Fruit fly (Drosophila melanogaster) whole organism: ENCODE data around the gene NC2beta.
A peak's percentile ranks its signal among the peaks of the same experiment; 100 is the strongest.

Source experiments
- CG8478 ChIP-seq: fragments of >200 bp; optimal IDR thresholded peaks from 2 replicates; lab custom pipeline; 2018; ENCODE audit warnings: inconsistent platforms
- Dll ChIP-seq: fragments of >200 bp; optimal IDR thresholded peaks from 2 replicates; lab custom pipeline; 2017
- EcR ChIP-seq, 2 experiments: fragments of >200 bp; optimal IDR thresholded peaks; 2 replicates each; lab custom pipeline; 2017; ENCODE audit warnings: missing biosample characterization in 2 of 2, missing genetic modification characterization in 2 of 2, missing genetic modification reagents in 2 of 2
- pan ChIP-seq: fragments of >200 bp; optimal IDR thresholded peaks from 2 replicates; lab custom pipeline; 2017
- psq ChIP-seq: fragments of >200 bp; optimal IDR thresholded peaks from 2 replicates; lab custom pipeline; 2017
- usp ChIP-seq: fragments of >200 bp; optimal IDR thresholded peaks from 2 replicates; lab custom pipeline; 2017; ENCODE audit warnings: missing biosample characterization, missing genetic modification characterization, mixed read lengths

Gene NC2beta

dm6 chr2L:15007331-15007863, at the start of gene NC2beta, which contains the start of gene Ankrd49:
Gene NC2beta, plus strand, starts transcription at chr2L:15007813.
Gene Ankrd49, minus strand, starts transcription at chr2L:15007431.
- TF ChIP-seq CG8478 (lab: Kevin White, UChicago), result no peak
- TF ChIP-seq psq (lab: Kevin White, UChicago), result no peak
- TF ChIP-seq pan, result no peak
- TF ChIP-seq Dll, result no peak
- TF ChIP-seq usp (GFP tag; lab: Kevin White, UChicago), result no peak
- no peak for TF ChIP-seq EcR (GFP tag; optimal IDR thresholded peaks at IDR 0.05; lab: Kevin White, UChicago)

DNA sequence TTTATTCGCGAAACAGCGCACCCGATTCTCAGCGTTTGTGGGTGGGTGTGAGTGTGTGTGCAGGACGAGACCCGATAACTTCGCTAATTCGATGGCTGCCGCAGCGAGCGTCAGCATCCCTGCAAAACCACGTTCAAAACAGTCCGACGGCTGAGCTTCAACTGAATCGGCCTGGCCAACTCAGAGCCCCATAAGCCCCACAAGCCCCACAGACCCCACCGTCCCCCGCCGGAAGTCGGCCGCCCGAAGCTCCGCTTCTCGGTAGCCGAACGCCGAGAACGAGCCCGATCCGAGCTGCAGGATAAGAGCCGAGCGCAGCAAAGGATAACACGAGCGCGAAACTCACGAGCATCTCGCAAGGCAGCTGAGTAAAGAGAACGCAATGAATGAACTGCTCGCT, 35.5 kb upstream of the NC2beta start, which contains the start of gene side-II:
side-II (minus strand) TSS at position 168 of the 400 bp plus-strand sequence.
- TF ChIP-seq psq (lab: Kevin White, UChicago) (no peak), EcR (GFP tag; optimal IDR thresholded peaks at IDR 0.05; lab: Kevin White, UChicago) (no peak), pan (no peak), CG8478 (lab: Kevin White, UChicago) (no peak), usp (GFP tag; lab: Kevin White, UChicago) (no peak), Dll (no peak)

DNA sequence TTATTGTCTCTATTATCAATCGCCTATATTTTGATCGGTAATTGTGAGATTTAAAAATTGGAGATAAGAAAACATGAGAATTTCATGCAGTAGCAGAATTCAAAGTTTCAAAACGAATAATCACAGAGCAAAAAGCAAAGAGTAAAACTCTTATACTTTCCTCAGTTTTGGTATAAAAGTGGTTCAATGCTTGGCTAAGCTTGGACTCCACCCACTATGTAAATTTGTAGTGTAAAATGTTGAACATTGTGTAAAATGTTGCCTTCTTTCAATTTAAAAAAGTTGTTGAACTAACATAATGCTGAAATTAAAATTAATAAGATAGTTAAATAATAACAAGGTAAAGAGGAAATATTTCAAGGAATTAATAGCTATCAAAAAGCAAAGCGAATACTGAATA, 34.8 kb upstream of the NC2beta start:
- TF ChIP-seq usp (GFP tag; lab: Kevin White, UChicago) (no peak), psq (lab: Kevin White, UChicago) (no peak), Dll (no peak), CG8478 (lab: Kevin White, UChicago) (no peak), EcR (GFP tag; optimal IDR thresholded peaks at IDR 0.05; lab: Kevin White, UChicago) (no peak), pan (no peak)

DNA sequence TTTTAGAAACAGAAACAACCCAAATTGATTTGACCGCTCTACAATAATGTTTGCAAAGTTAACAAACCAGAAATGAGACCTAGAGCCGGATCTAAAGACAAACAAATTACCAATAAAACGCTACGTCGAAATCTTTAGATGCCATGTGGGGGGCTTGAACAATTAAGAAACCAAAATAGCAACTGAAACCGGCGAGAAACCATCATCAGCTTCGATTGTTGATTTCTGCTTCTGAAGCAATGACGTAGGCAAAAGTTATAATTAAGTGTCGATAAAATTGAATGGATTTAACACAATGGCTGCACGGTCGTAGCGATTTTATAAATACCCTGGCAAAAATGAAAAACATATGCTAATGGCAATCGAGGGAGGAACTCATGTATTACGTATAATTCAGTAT, 14.7 kb upstream of the NC2beta start:
- no peak for TF ChIP-seq CG8478 (lab: Kevin White, UChicago)
- TF ChIP-seq psq (lab: Kevin White, UChicago), result no peak
- no peak for TF ChIP-seq usp (GFP tag; lab: Kevin White, UChicago)
- no peak for TF ChIP-seq Dll
- no peak for TF ChIP-seq EcR (GFP tag; optimal IDR thresholded peaks at IDR 0.05; lab: Kevin White, UChicago)
- TF ChIP-seq pan, result no peak

- TF ChIP-seq EcR (GFP tag; optimal IDR thresholded peaks at IDR 0.05; lab: Kevin White, UChicago), result no peak
- no peak for TF ChIP-seq Dll
- TF ChIP-seq usp (GFP tag; lab: Kevin White, UChicago), result no peak
- TF ChIP-seq CG8478 (lab: Kevin White, UChicago), result no peak
- TF ChIP-seq psq (lab: Kevin White, UChicago), result no peak
- TF ChIP-seq pan, result no peak
Measured at dm6 chr2L:14994834-14995506, 12.6 kb upstream of the NC2beta start.

DNA sequence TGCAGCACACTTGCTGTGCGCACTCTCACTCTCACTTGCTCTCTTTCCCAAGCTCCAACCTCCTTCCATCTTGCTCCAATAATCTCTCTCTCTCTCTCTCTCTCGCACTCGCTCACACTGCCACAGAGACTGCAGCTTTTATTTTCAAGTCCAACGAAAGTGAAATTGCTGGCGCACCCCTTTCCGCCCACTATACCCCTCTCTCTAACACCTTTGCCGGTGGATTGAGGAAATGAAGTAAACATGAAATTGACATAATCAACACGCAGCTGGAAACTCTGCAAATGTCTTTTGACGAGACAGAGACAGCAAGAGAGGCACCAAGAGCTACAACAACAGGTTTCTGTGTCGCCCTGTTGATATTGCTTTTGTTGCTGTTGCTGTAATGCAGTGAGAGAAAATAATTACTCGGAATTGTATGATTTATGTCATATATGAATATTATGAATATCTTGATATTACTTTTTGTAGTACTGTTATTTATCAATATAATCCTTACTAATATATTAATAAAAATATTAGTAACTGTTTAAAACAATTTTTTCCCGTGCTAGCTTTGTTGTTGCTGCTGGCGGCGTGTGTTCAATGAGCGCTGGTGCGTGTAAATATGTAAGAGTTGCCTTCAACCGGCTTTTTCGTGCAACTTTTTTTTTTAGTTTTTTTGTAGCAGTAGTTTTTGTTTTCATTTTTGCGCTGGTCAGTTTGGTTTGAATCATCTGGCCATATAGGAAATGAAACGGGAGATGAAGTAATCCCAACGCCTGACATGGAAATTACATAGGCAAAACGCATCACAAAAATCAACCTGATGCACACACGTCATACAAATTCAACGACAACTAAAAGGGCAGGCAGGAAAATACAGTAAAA, 11.8 kb upstream of the NC2beta start:
- no peak for TF ChIP-seq psq (lab: Kevin White, UChicago)
- peak; percentile 26 for TF ChIP-seq Dll
- no peak for TF ChIP-seq CG8478 (lab: Kevin White, UChicago)
- TF ChIP-seq EcR (GFP tag; optimal IDR thresholded peaks at IDR 0.05; lab: Kevin White, UChicago), result peak in 1 of 2 experiments; percentile 3

DNA sequence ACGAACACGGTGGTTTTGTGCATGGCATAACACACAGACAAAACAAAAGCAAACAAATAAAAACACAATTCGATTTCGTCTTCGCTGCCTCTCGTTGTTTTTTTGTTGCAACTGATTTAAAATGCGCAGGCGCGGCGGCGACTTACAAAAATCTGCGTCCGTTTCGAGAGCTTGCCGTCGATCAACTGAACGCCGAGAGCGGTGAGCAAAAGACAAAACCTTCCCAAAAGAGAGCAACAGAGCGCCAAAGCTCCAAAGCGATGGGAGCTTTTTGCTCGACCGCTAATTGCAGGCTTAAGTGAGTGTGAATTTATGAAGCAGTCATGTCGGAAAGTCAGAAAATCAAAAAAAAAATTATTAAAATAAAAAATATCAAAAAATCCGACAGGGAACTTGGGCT, 10.2 kb upstream of the NC2beta start, which contains the start of gene mol:
mol (minus strand) TSS at position 190 of the 400 bp plus-strand sequence.
- TF ChIP-seq Dll (peak; percentile 37), psq (lab: Kevin White, UChicago) (no peak)

DNA sequence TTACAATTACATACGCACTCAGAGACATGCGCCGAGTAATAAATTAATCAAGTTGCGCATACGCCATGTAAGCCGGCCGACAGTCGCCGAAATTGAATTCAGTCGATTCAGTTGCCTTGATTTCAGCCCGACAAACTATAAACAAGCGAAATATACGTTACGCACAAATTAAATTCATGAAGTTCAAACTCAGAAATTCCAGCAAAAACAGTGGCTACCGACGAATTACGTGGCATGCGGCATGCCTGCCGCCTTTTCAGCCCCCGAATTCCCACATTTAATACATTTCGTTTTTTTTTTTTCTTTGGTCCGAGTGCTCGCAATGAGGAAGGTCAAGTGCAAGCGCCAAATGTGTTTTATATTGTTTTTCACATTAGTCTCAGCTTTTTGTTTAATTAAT, 7.3 kb upstream of the NC2beta start:
- TF ChIP-seq EcR (GFP tag; optimal IDR thresholded peaks at IDR 0.05; lab: Kevin White, UChicago), result no peak
- TF ChIP-seq pan, result no peak
- no peak for TF ChIP-seq Dll
- no peak for TF ChIP-seq CG8478 (lab: Kevin White, UChicago)
- no peak for TF ChIP-seq usp (GFP tag; lab: Kevin White, UChicago)
- no peak for TF ChIP-seq psq (lab: Kevin White, UChicago)

dm6 chr2L:15001847-15002246, 5.8 kb upstream of the NC2beta start:
- TF ChIP-seq Dll (no peak), usp (GFP tag; lab: Kevin White, UChicago) (no peak), pan (no peak), EcR (GFP tag; optimal IDR thresholded peaks at IDR 0.05; lab: Kevin White, UChicago) (no peak), CG8478 (lab: Kevin White, UChicago) (no peak), psq (lab: Kevin White, UChicago) (no peak)

dm6 chr2L:15005505-15005904, 2.1 kb upstream of the NC2beta start, which contains the start of gene DCTN5-p25:
Gene DCTN5-p25, plus strand, starts transcription at chr2L:15005733.
- TF ChIP-seq Dll (no peak), usp (GFP tag; lab: Kevin White, UChicago) (no peak), EcR (GFP tag; optimal IDR thresholded peaks at IDR 0.05; lab: Kevin White, UChicago) (no peak), pan (no peak), psq (lab: Kevin White, UChicago) (no peak), CG8478 (lab: Kevin White, UChicago) (no peak)

DNA sequence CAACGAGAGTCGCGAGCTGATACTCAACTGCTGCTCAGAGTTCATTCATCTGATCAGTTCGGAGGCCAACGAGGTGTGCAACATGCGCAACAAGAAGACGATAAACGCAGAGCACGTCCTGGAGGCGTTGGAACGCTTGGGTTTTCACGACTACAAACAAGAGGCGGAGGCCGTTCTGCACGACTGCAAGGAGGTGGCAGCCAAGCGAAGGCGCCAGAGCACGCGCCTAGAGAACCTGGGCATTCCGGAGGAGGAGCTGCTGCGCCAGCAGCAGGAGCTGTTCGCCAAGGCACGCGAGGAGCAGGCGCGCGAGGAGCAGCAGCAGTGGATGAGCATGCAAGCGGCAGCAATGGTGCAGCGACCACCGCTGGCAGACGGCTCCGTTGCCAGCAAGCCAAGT, 421 bp downstream of the NC2beta start:
- no peak for TF ChIP-seq Dll
- no peak for TF ChIP-seq psq (lab: Kevin White, UChicago)
- no peak for TF ChIP-seq CG8478 (lab: Kevin White, UChicago)
- TF ChIP-seq pan, result no peak

- TF ChIP-seq CG8478 (lab: Kevin White, UChicago), result no peak
Measured at dm6 chr2L:15009703-15010102, 2.1 kb downstream of the NC2beta start, which contains the start of the genes THG and Rnmt. Gene THG, minus strand, starts transcription at chr2L:15009724. Gene Rnmt, plus strand, starts transcription at chr2L:15009939.
